Fruit fly (Drosophila melanogaster): Measurements from ENCODE around the gene SsRbeta.

- TF ChIP-seq pan (optimal IDR thresholded peaks at IDR 0.05) (no peak), usp (GFP tag; optimal IDR thresholded peaks at IDR 0.05) (no peak)
These were observed 47.9 kb downstream of the SsRbeta start for dm6 chr3L:16177309-16177708.

Measured in whole organism.